Worm (Caenorhabditis elegans) whole organism, midembryonic: ENCODE data around the gene C27D6.11.

Source experiments
- T22C8.4 ChIP-seq: fragments of 200-800 bp; sonication (Bioruptor generic); IDR thresholded peaks from 2 replicates; pipeline ENCODE4 v1.3.6; 2022; ENCODE audit warnings: missing genetic modification characterization, missing compliant biosample characterization
- cog-1 ChIP-seq: sonication (generic microtip); optimal IDR thresholded peaks from 2 replicates; lab custom pipeline; 2016; ENCODE audit warnings: missing genetic modification characterization, missing compliant biosample characterization
- flt-1 ChIP-seq: fragments of 200-800 bp; sonication (Bioruptor generic); IDR thresholded peaks from 2 replicates; pipeline ENCODE4 v1.3.6; 2022; ENCODE audit warnings: missing genetic modification characterization, missing compliant biosample characterization
- klf-2 ChIP-seq: fragments of 200-800 bp; sonication (Bioruptor generic); conservative IDR thresholded peaks from 2 replicates; pipeline ENCODE4 v1.3.6; 2022; ENCODE audit warnings: missing genetic modification reagents, missing genetic modification characterization, missing compliant biosample characterization
- med-1 ChIP-seq: sonication (generic microtip); optimal IDR thresholded peaks from 2 replicates; lab custom pipeline; 2017; ENCODE audit warnings: missing genetic modification characterization, mild to moderate bottlenecking, missing compliant biosample characterization, antibody characterized with exemption, missing genetic modification reagents; ENCODE audit not compliant: insufficient read depth
- ref-1 ChIP-seq: fragments of 200-800 bp; sonication (Bioruptor generic); conservative IDR thresholded peaks from 2 replicates; pipeline ENCODE4 v1.3.6; 2022; ENCODE audit warnings: missing genetic modification reagents, missing genetic modification characterization, missing compliant biosample characterization
- tab-1 ChIP-seq: fragments of 200-800 bp; sonication (Bioruptor generic); IDR thresholded peaks from 2 replicates; pipeline ENCODE4 v1.3.6; 2022; ENCODE audit warnings: missing genetic modification characterization, missing compliant biosample characterization
- ztf-23 ChIP-seq: fragments of 200-800 bp; sonication (Bioruptor generic); IDR thresholded peaks from 2 replicates; pipeline ENCODE4 v1.3.6; 2022; ENCODE audit warnings: missing genetic modification reagents, missing genetic modification characterization, missing compliant biosample characterization

DNA sequence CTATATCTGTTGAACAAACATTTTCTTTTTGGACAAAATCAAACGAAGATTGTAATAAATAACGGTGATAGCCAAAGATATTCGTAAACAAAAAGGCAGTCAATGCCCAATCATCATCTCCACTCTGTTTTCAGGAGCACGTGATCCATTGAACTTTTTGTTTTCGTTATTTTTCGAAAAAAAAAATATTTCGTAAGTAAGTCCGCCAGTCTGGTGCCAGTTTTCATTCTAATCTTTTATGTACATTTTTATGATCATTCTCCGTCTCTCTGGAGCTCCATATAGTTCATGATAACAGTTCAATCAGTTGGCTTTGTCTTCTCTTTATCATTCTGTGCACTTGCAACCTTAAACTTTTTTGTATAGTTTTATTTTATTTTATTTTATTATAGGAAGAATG, 41.9 kb upstream of the C27D6.11 start, which contains the start of gene ampd-1:
- no peak for TF ChIP-seq cog-1 (tag; lab: Kevin White, UChicago)
- no peak for TF ChIP-seq med-1
- TF ChIP-seq ref-1 (GFP tag; lab: Robert Waterston, UW): no peak
- no peak for TF ChIP-seq ztf-23 (GFP tag; lab: Robert Waterston, UW)
- TF ChIP-seq klf-2 (GFP tag; lab: Robert Waterston, UW): no peak
- TF ChIP-seq flt-1 (GFP tag; lab: Robert Waterston, UW): no peak
- no peak for TF ChIP-seq T22C8.4 (GFP tag; lab: Robert Waterston, UW)
- no peak for TF ChIP-seq tab-1
